Worm (Caenorhabditis elegans): ENCODE results near the gene npax-3.
A peak's percentile ranks its signal among the peaks of the same experiment; 100 is the strongest.

The npax-3 gene

DNA sequence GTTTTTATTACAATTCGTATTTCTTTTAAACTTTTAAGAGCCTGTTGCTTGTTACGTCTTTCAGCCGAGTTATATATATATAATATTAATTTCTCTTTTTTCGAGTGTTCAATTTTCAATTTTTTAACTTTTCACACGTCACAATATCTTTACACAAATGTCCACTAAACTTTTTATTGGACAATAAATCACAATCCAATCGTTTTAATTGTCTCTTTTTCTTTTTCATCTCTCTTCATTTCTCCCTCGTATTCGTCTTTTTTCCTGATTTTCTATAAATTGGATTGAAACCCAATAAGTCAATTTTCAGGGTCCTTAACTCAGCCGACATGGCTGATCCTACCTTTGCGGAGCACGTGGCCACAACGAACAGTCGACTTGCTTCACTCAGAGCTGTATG is 15.8 kb downstream of the npax-3 start, which contains the start of gene miz-1:
Gene miz-1 (plus strand): TSS at position 301 of the 400 bp plus-strand sequence.
- TF ChIP-seq dsc-1 (tag; optimal IDR thresholded peaks at IDR 0.05) (peak; percentile 29), nhr-20 (tag; optimal IDR thresholded peaks at IDR 0.05) (no peak)

DNA sequence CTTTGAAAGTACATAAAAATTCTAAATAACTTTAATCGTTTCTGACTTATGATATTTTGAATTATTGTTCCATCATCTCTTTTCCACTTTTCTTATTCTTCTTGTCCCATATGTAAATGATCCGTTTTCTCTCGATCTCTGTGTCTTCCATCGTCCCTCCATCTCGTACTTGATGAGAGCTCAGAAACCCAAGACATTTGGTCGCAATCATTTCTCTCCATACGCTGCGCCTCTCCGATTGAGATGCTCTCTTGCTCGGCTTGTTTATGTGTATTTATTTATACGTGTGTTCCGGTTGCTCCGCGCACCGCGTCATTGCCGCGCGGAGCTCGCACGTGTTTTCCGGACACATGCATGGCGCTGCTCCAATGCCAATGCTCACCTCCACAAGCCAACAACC is 16.6 kb downstream of the npax-3 start:
- TF ChIP-seq sup-37 (GFP tag; optimal IDR thresholded peaks at IDR 0.05): no peak
- TF ChIP-seq dsc-1 (tag; optimal IDR thresholded peaks at IDR 0.05): peak; percentile 76

DNA sequence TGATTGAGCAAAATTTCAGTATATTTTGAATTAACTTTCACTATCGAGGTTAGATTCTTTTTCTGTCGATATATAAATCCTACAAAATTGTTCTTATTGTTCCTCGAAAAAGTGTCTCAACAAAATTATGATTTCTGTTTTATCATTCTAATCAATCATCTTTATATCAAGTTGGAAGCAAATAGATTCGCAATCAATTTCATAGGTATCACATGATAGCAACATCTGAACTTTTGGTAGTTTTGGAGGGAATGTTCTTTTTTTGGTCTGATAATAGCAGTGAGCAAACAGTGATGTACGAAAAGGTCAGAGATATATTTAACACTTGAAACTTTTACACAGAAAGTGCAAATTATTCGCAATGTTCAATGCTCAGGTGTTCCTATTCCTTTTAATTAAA is 17.1 kb downstream of the npax-3 start:
- TF ChIP-seq lin-39 (tag; optimal IDR thresholded peaks at IDR 0.05) (no peak), dpl-1 (GFP tag; optimal IDR thresholded peaks at IDR 0.05) (no peak), blmp-1 (tag; optimal IDR thresholded peaks at IDR 0.05) (peak; percentile 6), elt-3 (tag; optimal IDR thresholded peaks at IDR 0.05) (peak in 1 of 6 experiments; percentile 15), mep-1 (tag; optimal IDR thresholded peaks at IDR 0.05) (no peak), lin-35 (GFP tag; optimal IDR thresholded peaks at IDR 0.05) (peak in 1 of 2 experiments; percentile 36), nhr-19 (GFP tag; conservative IDR thresholded peaks at IDR 0.05) (no peak), lin-14 (GFP tag; optimal IDR thresholded peaks at IDR 0.05) (peak; percentile 12), nhr-77 (tag; optimal IDR thresholded peaks at IDR 0.05) (no peak), elt-2 (tag; optimal IDR thresholded peaks at IDR 0.05) (peak; percentile 75), egl-27 (tag; optimal IDR thresholded peaks at IDR 0.05) (no peak), snpc-4 (tag; optimal IDR thresholded peaks at IDR 0.05) (no peak), nhr-90 (tag; optimal IDR thresholded peaks at IDR 0.05; ENCODE audit: poor library complexity) (peak; percentile 1)

DNA sequence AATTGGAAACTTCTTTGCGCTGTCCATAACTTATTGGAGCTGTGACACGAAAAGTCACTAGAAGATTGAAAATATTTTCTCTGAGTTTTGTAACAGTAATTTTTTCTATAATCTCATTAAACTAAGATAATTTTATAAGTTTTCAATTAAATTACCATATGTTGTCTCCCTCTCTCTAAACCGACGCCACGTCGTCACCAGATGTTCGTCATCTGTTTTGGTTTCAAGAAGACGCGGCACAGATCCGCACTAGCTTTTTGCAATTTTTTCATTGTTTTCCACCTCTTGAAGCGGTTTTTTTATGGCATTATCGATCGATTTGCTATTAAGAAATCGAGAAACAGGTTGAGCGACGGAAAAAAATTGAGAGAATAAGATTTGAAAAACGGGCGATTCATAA is 24.0 kb downstream of the npax-3 start:
- TF ChIP-seq fkh-4 (tag; optimal IDR thresholded peaks at IDR 0.05; ENCODE audit: borderline replicate concordance) (peak; percentile 73), dsc-1 (tag; optimal IDR thresholded peaks at IDR 0.05) (peak; percentile 84), nhr-11 (tag; optimal IDR thresholded peaks at IDR 0.05) (no peak)

DNA sequence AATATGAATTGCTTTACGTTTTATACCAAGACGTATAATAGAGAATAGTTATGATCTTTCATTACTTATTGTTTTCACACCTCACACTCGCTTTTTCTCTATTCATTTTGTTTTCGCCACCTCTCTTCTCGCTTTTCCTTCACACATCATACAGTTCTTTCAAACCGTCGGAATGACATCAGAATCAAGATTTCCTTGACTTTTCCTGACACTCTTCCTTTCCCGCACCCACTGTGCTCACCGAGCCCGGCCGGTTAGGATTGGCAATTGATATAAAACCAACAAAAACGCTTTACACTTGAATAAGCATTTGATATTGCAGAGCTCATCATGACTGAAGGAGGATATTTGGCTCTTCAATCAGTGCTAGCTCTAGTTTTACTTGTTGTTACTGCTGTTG is 28.6 kb downstream of the npax-3 start, which contains the start of gene zipt-2.1:
Gene zipt-2.1 (plus strand): TSS at position 301 of the 400 bp plus-strand sequence.
- TF ChIP-seq nhr-12 (tag; optimal IDR thresholded peaks at IDR 0.05) (no peak), isw-1 (GFP tag; IDR thresholded peaks at IDR 0.05) (no peak), lin-14 (GFP tag; optimal IDR thresholded peaks at IDR 0.05) (no peak), lir-3 (tag; optimal IDR thresholded peaks at IDR 0.05; ENCODE audit: poor library complexity) (no peak)

DNA sequence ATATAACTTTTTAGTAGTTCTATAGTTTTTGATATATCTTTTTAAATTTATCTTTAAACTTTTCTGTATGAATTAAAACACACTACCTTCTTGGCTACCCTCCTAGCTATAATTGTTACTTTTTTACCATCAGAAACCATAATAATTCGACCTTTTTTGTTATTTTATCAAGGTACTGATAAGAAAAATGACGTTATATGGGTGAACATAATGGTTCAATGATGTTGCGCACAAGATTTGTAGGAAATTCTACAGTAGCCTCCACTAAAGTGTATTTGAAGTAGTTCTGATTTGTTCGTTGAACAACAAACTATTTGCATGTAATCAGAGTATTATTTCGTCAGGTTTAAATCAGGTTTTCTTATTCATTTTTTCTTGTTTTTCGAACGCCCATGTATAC is 29.3 kb downstream of the npax-3 start:
- TF ChIP-seq lir-3 (tag; optimal IDR thresholded peaks at IDR 0.05; ENCODE audit: poor library complexity): no peak
- no peak for TF ChIP-seq nhr-237 (tag; optimal IDR thresholded peaks at IDR 0.05)
- TF ChIP-seq ztf-11 (tag; optimal IDR thresholded peaks at IDR 0.05): no peak
- no peak for TF ChIP-seq lin-13 (GFP tag; optimal IDR thresholded peaks at IDR 0.05)
- TF ChIP-seq efl-1 (optimal IDR thresholded peaks at IDR 0.05): no peak
- TF ChIP-seq efl-1 (GFP tag; optimal IDR thresholded peaks at IDR 0.05 in 1 of 2): peak in 1 of 2 experiments; percentile 78
- no peak for TF ChIP-seq unc-130 (tag; optimal IDR thresholded peaks at IDR 0.05)

DNA sequence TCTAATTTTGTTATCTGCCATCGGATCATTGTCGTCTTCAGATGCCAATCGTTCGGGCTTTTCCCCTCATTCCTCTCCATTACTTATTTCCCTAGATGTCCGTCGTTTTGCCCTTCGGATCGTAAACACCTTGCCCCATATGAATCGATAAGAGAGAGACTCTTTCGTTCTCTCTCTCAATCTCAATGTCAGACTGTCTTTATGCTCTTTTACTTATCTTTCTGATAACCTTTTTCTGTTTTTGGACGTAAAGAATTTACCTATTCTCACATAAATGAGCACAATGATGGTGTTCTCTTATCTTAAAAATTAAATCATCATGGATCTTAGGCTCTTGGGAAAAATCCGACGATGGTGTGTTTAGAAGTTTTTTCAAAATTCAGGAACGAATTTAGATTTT is 31.2 kb downstream of the npax-3 start:
- TF ChIP-seq elt-2 (tag; optimal IDR thresholded peaks at IDR 0.05): peak; percentile 64
- no peak for TF ChIP-seq lin-14 (GFP tag; optimal IDR thresholded peaks at IDR 0.05)

DNA sequence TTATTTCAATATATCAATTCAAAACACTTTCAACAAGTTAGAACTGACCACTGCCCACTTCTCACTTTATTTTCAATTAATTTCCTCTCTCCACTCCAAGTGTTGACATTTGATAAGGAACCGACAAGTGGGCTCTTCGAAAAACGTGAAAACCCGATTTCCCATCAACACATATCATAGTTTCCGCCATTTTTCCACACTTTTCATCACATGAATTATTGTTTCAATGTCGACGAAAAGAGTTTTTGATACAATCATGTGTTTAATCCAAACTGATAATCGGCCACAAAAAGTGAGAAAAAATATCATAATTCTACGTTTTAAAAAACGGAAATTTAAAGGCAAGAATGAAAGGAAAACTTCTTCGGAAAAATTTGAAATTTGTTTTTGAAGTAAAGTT is 32.3 kb downstream of the npax-3 start:
- TF ChIP-seq lin-14 (GFP tag; optimal IDR thresholded peaks at IDR 0.05) (peak; percentile 1), elt-2 (tag; optimal IDR thresholded peaks at IDR 0.05) (peak; percentile 67), nhr-71 (tag; optimal IDR thresholded peaks at IDR 0.05) (no peak), sptf-1 (tag; optimal IDR thresholded peaks at IDR 0.05) (no peak), lin-35 (GFP tag; optimal IDR thresholded peaks at IDR 0.05) (peak in 1 of 2 experiments; percentile 24)
